Worm (Caenorhabditis elegans) whole organism, mixed stage, embryonic: Measurements from ENCODE around the gene mtr-4.

Source experiments
- nhr-12 ChIP-seq: fragments of 150-350 bp; optimal IDR thresholded peaks from 2 replicates; lab custom pipeline; 2014; ENCODE audit warnings: missing biosample characterization, missing genetic modification characterization
- nhr-237 ChIP-seq: fragments of 150-350 bp; optimal IDR thresholded peaks from 2 replicates; lab custom pipeline; 2014; ENCODE audit warnings: missing biosample characterization, missing genetic modification characterization
- nhr-76 ChIP-seq: sonication (generic microtip); optimal IDR thresholded peaks from 2 replicates; lab custom pipeline; 2017; ENCODE audit warnings: missing biosample characterization, missing genetic modification characterization
- pha-4 ChIP-seq: fragments of 150-350 bp; optimal IDR thresholded peaks from 2 replicates; lab custom pipeline; 2018; ENCODE audit warnings: missing biosample characterization, missing genetic modification reagents, missing genetic modification characterization

DNA sequence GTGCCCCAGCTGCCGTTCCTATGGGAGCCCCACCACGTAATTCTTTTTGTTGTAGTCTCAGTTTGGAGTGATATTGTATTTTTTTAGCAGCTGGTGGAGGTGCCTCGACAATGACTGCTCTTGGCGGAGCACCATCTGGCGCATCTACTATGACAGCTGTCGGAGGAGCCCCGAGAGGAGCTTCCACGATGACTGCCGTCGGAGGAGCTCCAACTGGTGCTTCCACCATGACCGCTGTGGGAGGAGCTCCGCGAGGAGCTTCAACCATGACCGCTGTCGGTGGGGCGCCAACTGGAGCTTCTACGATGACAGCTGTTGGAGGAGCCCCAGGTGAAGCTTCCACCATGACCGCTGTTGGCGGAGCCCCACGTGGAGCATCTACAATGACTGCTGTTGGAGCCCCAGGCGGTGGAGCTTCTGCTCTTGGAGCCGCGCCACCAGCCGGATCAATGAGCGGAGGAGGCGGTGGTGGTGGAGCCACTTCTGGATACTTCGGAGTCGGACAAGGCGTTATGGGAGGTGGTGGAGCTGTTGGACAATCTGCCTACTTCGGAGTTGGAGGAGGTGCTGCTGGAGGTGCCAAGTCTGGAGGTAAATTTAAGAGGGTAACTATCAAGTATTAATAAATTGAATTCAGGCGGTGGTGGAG, 27.4 kb downstream of the mtr-4 start:
- TF ChIP-seq pha-4 (tag; lab: Kevin White, UChicago): no peak
- TF ChIP-seq nhr-76: no peak
- no peak for TF ChIP-seq nhr-237
- TF ChIP-seq nhr-12: no peak
